Fruit fly (Drosophila melanogaster) whole organism, embryonic: ENCODE data around the gene CG10996.

ENCODE experiments used
- Abd-B ChIP-seq: fragments of 200-800 bp; sonication (Bioruptor generic); optimal IDR thresholded peaks from 2 replicates; lab custom pipeline; 2018; ENCODE audit warnings: missing biosample characterization, mild to moderate bottlenecking, missing genetic modification characterization, moderate library complexity
- Ada2b ChIP-seq: fragments of 200-800 bp; sonication (Bioruptor generic); IDR thresholded peaks from 2 replicates; pipeline ENCODE4 v1.3.6; 2022; ENCODE audit warnings: missing biosample characterization, missing genetic modification characterization
- B-H1 ChIP-seq: fragments of 200-800 bp; sonication (Bioruptor generic); IDR thresholded peaks from 3 replicates; pipeline ENCODE4 v1.3.6; 2022; ENCODE audit warnings: missing biosample characterization, missing genetic modification characterization
- BtbVII ChIP-seq: fragments of 200-800 bp; sonication (Bioruptor generic); optimal IDR thresholded peaks from 3 replicates; lab custom pipeline; 2017; ENCODE audit warnings: missing biosample characterization, mild to moderate bottlenecking, missing genetic modification characterization
- CG11085 ChIP-seq: fragments of 200-800 bp; sonication (Bioruptor generic); IDR thresholded peaks from 2 replicates; pipeline ENCODE4 v1.3.6; 2022; ENCODE audit warnings: missing biosample characterization, missing genetic modification characterization
- CG11695 ChIP-seq: fragments of 200-800 bp; sonication (Bioruptor generic); IDR thresholded peaks from 3 replicates; pipeline ENCODE4 v1.3.6; 2022; ENCODE audit warnings: missing biosample characterization, missing genetic modification characterization
- CG16815 ChIP-seq: fragments of 200-800 bp; sonication (Bioruptor generic); optimal IDR thresholded peaks from 3 replicates; lab custom pipeline; 2017; ENCODE audit warnings: missing biosample characterization, mild to moderate bottlenecking, missing genetic modification characterization
- CG16863 ChIP-seq: fragments of 200-800 bp; sonication (Bioruptor generic); optimal IDR thresholded peaks from 3 replicates; lab custom pipeline; 2016; ENCODE audit warnings: missing biosample characterization, missing genetic modification characterization
- CG17361 ChIP-seq: fragments of 200-800 bp; sonication (Bioruptor generic); IDR thresholded peaks from 3 replicates; pipeline ENCODE4 v1.3.6; 2022; ENCODE audit warnings: missing biosample characterization, missing genetic modification characterization
- CG1792 ChIP-seq: fragments of 200-800 bp; sonication (Bioruptor generic); optimal IDR thresholded peaks from 2 replicates; lab custom pipeline; 2016; ENCODE audit warnings: missing biosample characterization, missing genetic modification characterization
- CG2129 ChIP-seq: fragments of 200-800 bp; sonication (Bioruptor generic); IDR thresholded peaks from 2 replicates; pipeline ENCODE4 v1.3.6; 2022; ENCODE audit warnings: missing biosample characterization, missing genetic modification characterization; ENCODE audit not compliant: partially characterized antibody
- CG2678 ChIP-seq: fragments of 200-800 bp; sonication (Bioruptor generic); optimal IDR thresholded peaks from 3 replicates; lab custom pipeline; 2019; ENCODE audit warnings: missing biosample characterization, mild to moderate bottlenecking, missing genetic modification characterization, moderate library complexity
- CG31388 ChIP-seq: fragments of 200-800 bp; sonication (Bioruptor generic); optimal IDR thresholded peaks from 2 replicates; lab custom pipeline; 2016; ENCODE audit warnings: missing biosample characterization, missing genetic modification characterization
- CG3163 ChIP-seq: fragments of 200-800 bp; sonication (Bioruptor generic); optimal IDR thresholded peaks from 3 replicates; lab custom pipeline; 2016; ENCODE audit warnings: missing biosample characterization, missing genetic modification characterization
- CG32532 ChIP-seq: fragments of 200-800 bp; sonication (Bioruptor generic); IDR thresholded peaks from 2 replicates; pipeline ENCODE4 v1.3.6; 2022; ENCODE audit warnings: missing biosample characterization, missing genetic modification characterization
- CG32767 ChIP-seq: fragments of 200-800 bp; sonication (Bioruptor generic); IDR thresholded peaks from 2 replicates; pipeline ENCODE4 v1.3.6; 2022; ENCODE audit warnings: missing biosample characterization, missing genetic modification characterization
- CG4328 ChIP-seq: fragments of 200-800 bp; sonication (Bioruptor generic); optimal IDR thresholded peaks from 3 replicates; lab custom pipeline; 2017; ENCODE audit warnings: missing biosample characterization, missing genetic modification reagents, missing genetic modification characterization
- CG4424 ChIP-seq: fragments of 200-800 bp; sonication (Bioruptor generic); optimal IDR thresholded peaks from 3 replicates; lab custom pipeline; 2016; ENCODE audit warnings: missing biosample characterization, missing genetic modification characterization
- CG5245 ChIP-seq: fragments of 200-800 bp; sonication (Bioruptor generic); optimal IDR thresholded peaks from 3 replicates; lab custom pipeline; 2016; ENCODE audit warnings: missing biosample characterization, missing genetic modification characterization
- CG6813 ChIP-seq: fragments of 200-800 bp; sonication (Bioruptor generic); optimal IDR thresholded peaks from 2 replicates; lab custom pipeline; 2017; ENCODE audit warnings: missing biosample characterization, missing genetic modification characterization, mild to moderate bottlenecking, moderate library complexity, missing genetic modification reagents
- CG7556 ChIP-seq: fragments of 200-800 bp; sonication (Bioruptor generic); optimal IDR thresholded peaks from 2 replicates; lab custom pipeline; 2017; ENCODE audit warnings: missing biosample characterization, mild to moderate bottlenecking, missing genetic modification characterization
- CHES-1-like ChIP-seq: fragments of 200-800 bp; sonication (Bioruptor generic); optimal IDR thresholded peaks from 2 replicates; lab custom pipeline; 2016; ENCODE audit warnings: missing biosample characterization, missing genetic modification characterization
- CoRest ChIP-seq: fragments of 200-800 bp; sonication (Bioruptor generic); optimal IDR thresholded peaks from 3 replicates; lab custom pipeline; 2018; ENCODE audit warnings: missing biosample characterization, mild to moderate bottlenecking, missing genetic modification characterization, moderate library complexity
- Dll ChIP-seq: fragments of 200-800 bp; sonication (Bioruptor generic); IDR thresholded peaks from 4 replicates; pipeline ENCODE4 v1.3.6; 2022; ENCODE audit warnings: missing biosample characterization, missing genetic modification characterization; ENCODE audit not compliant: partially characterized antibody
- Doc2 ChIP-seq: fragments of 200-800 bp; sonication (Bioruptor generic); IDR thresholded peaks from 2 replicates; pipeline ENCODE4 v1.3.6; 2022; ENCODE audit warnings: missing biosample characterization, missing genetic modification characterization
- Elba2 ChIP-seq: fragments of 200-800 bp; sonication (Bioruptor generic); optimal IDR thresholded peaks from 3 replicates; lab custom pipeline; 2016; ENCODE audit warnings: missing biosample characterization, missing genetic modification characterization
- Ets97D ChIP-seq: fragments of 200-800 bp; sonication (Bioruptor generic); optimal IDR thresholded peaks from 3 replicates; lab custom pipeline; 2016; ENCODE audit warnings: missing biosample characterization, missing genetic modification characterization
- Myb ChIP-seq: fragments of 200-800 bp; sonication (Bioruptor generic); optimal IDR thresholded peaks from 2 replicates; lab custom pipeline; 2016; ENCODE audit warnings: missing biosample characterization, missing genetic modification characterization
- Nf-YA ChIP-seq: fragments of 200-800 bp; sonication (Bioruptor generic); IDR thresholded peaks from 2 replicates; pipeline ENCODE4 v1.3.6; 2022; ENCODE audit warnings: missing biosample characterization, missing genetic modification characterization
- Nf-YB ChIP-seq: fragments of 200-800 bp; sonication (Bioruptor generic); optimal IDR thresholded peaks from 3 replicates; lab custom pipeline; 2019; ENCODE audit warnings: missing biosample characterization, mild to moderate bottlenecking, missing genetic modification characterization, moderate library complexity
- Oli ChIP-seq: fragments of 200-800 bp; sonication (Bioruptor generic); optimal IDR thresholded peaks from 2 replicates; lab custom pipeline; 2018; ENCODE audit warnings: missing biosample characterization, mild to moderate bottlenecking, missing genetic modification characterization, moderate library complexity
- ab ChIP-seq: fragments of 200-800 bp; sonication (Bioruptor generic); optimal IDR thresholded peaks from 2 replicates; lab custom pipeline; 2016; ENCODE audit warnings: missing biosample characterization, missing genetic modification characterization
- chm ChIP-seq: fragments of 200-800 bp; sonication (Bioruptor generic); IDR thresholded peaks from 2 replicates; pipeline ENCODE4 v1.3.6; 2022; ENCODE audit warnings: missing biosample characterization, missing genetic modification characterization
- dmrt11E ChIP-seq: fragments of 200-800 bp; sonication (Bioruptor generic); optimal IDR thresholded peaks from 3 replicates; lab custom pipeline; 2018; ENCODE audit warnings: missing biosample characterization, mild to moderate bottlenecking, missing genetic modification characterization, moderate library complexity
- ems ChIP-seq: fragments of 200-800 bp; sonication (Bioruptor generic); optimal IDR thresholded peaks from 3 replicates; lab custom pipeline; 2016; ENCODE audit warnings: missing biosample characterization, missing genetic modification characterization
- gfzf ChIP-seq: fragments of 200-800 bp; sonication (Bioruptor generic); optimal IDR thresholded peaks from 2 replicates; lab custom pipeline; 2016; ENCODE audit warnings: missing biosample characterization, mild to moderate bottlenecking, missing genetic modification characterization, moderate library complexity
- grn ChIP-seq: fragments of 200-800 bp; sonication (Bioruptor generic); optimal IDR thresholded peaks from 3 replicates; lab custom pipeline; 2017; ENCODE audit warnings: missing biosample characterization, missing genetic modification characterization
- gsb-n ChIP-seq: fragments of 200-800 bp; sonication (Bioruptor generic); optimal IDR thresholded peaks from 3 replicates; lab custom pipeline; 2018; ENCODE audit warnings: missing biosample characterization, mild to moderate bottlenecking, missing genetic modification characterization
- jing ChIP-seq: fragments of 200-800 bp; sonication (Bioruptor generic); optimal IDR thresholded peaks from 2 replicates; lab custom pipeline; 2018; ENCODE audit warnings: missing biosample characterization, mild to moderate bottlenecking, missing genetic modification characterization
- lab ChIP-seq: fragments of 200-800 bp; sonication (Bioruptor generic); optimal IDR thresholded peaks from 3 replicates; lab custom pipeline; 2017; ENCODE audit warnings: missing biosample characterization, missing genetic modification characterization, mild to moderate bottlenecking, moderate library complexity, missing genetic modification reagents
- p53 ChIP-seq: fragments of 200-800 bp; sonication (Bioruptor generic); optimal IDR thresholded peaks from 2 replicates; lab custom pipeline; 2016; ENCODE audit warnings: missing biosample characterization, missing genetic modification characterization
- pfk ChIP-seq: fragments of 200-800 bp; sonication (Bioruptor generic); optimal IDR thresholded peaks from 2 replicates; lab custom pipeline; 2018; ENCODE audit warnings: missing biosample characterization, mild to moderate bottlenecking, missing genetic modification characterization, moderate library complexity
- prd ChIP-seq, 3 experiments: fragments of >200 bp in 2 of 3; fragments of 200-800 bp in 1 of 3; sonication (Bioruptor generic) in 1 of 3; optimal IDR thresholded peaks in 2 of 3; IDR thresholded peaks in 1 of 3; 2 replicates in 2 of 3; 3 replicates in 1 of 3; pipeline versions ENCODE4 v1.3.6 to Lab custom; 2017 to 2022; ENCODE audit warnings: missing biosample characterization in 1 of 3, missing genetic modification characterization in 1 of 3
- salm ChIP-seq: fragments of 200-800 bp; sonication (Bioruptor generic); optimal IDR thresholded peaks from 2 replicates; lab custom pipeline; 2018; ENCODE audit warnings: missing biosample characterization, mild to moderate bottlenecking, missing genetic modification characterization
- seq ChIP-seq: fragments of 200-800 bp; sonication (Bioruptor generic); IDR thresholded peaks from 2 replicates; pipeline ENCODE4 v1.3.6; 2022; ENCODE audit warnings: missing biosample characterization, missing genetic modification characterization
- sob ChIP-seq: fragments of 200-800 bp; sonication (Bioruptor generic); IDR thresholded peaks from 2 replicates; pipeline ENCODE4 v1.3.6; 2022; ENCODE audit warnings: missing biosample characterization, missing genetic modification characterization
- tap ChIP-seq: fragments of 200-800 bp; optimal IDR thresholded peaks from 3 replicates; lab custom pipeline; 2019; ENCODE audit warnings: missing biosample characterization, mild to moderate bottlenecking, missing genetic modification characterization, moderate library complexity
- tll ChIP-seq, 2 experiments: fragments of 200-800 bp in 1 of 2; fragments of >200 bp in 1 of 2; sonication (Bioruptor generic) in 1 of 2; optimal IDR thresholded peaks; 2 replicates each; lab custom pipeline; 2017 to 2019; ENCODE audit warnings: missing biosample characterization in 2 of 2, missing genetic modification characterization in 2 of 2, mild to moderate bottlenecking in 1 of 2, moderate library complexity in 1 of 2
- trem ChIP-seq: fragments of 200-800 bp; optimal IDR thresholded peaks from 3 replicates; lab custom pipeline; 2019; ENCODE audit warnings: missing biosample characterization, mild to moderate bottlenecking, missing genetic modification characterization, moderate library complexity
- wek ChIP-seq: fragments of 200-800 bp; sonication (Bioruptor generic); optimal IDR thresholded peaks from 3 replicates; lab custom pipeline; 2018; ENCODE audit warnings: missing biosample characterization, mild to moderate bottlenecking, missing genetic modification characterization, moderate library complexity

The CG10996 gene

DNA sequence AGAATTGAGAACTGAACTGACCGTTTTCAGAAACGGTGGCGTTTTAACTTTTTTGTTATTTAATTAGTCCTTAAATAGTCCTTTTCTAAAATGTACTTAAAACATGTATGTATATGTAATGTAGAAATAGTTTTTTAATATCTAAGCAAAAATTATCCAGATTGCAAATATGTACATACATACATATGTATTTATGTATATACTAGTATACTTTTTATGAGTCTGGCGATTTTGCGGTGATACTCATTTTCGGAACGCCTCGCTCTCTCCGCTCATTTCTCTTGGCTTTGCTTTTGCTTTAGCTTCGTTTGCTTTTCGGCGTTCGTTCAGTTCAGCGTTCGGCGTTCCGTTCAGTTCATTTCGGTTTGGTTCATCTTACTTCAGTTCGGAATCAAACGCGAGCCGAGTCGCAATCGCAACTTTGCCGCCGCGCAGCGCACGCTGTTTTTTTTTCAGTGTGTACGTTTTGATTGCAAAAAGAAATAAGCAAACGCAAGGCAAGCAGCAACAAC, 35.0 kb downstream of the CG10996 start, which contains the start of gene rdgB (continued):
- peak; percentile 64 for TF ChIP-seq CG4328 (GFP tag; lab: Kevin White, UChicago)
- peak; percentile 56 for TF ChIP-seq chm (GFP tag; lab: Robert Waterston, UW)
- TF ChIP-seq jing (GFP tag; lab: Kevin White, UChicago): peak; percentile 7
- TF ChIP-seq tll (GFP tag; optimal IDR thresholded peaks at IDR 0.05; lab: Kevin White, UChicago): no peak
- peak; percentile 85 for TF ChIP-seq Oli (tag; lab: Kevin White, UChicago)
- no peak for TF ChIP-seq p53 (GFP tag; lab: Kevin White, UChicago)
- TF ChIP-seq tap: peak; percentile 41
- peak; percentile 58 for TF ChIP-seq Ada2b
- no peak for TF ChIP-seq CG2129 (GFP tag; lab: Robert Waterston, UW)
- TF ChIP-seq gfzf (GFP tag; lab: Kevin White, UChicago): no peak
- peak; percentile 33; the same call in 1 of the 2 replicates for TF ChIP-seq seq (GFP tag; lab: Robert Waterston, UW)
- TF ChIP-seq CG31388 (GFP tag; lab: Kevin White, UChicago): no peak
- peak; percentile 36 for TF ChIP-seq trem
- TF ChIP-seq Ets97D (GFP tag; lab: Kevin White, UChicago): no peak
- peak; percentile 91 for TF ChIP-seq CoRest
- TF ChIP-seq lab: peak; percentile 78
- peak; percentile 70 for TF ChIP-seq CG11085 (GFP tag; lab: Robert Waterston, UW)
- TF ChIP-seq CG6813 (GFP tag; lab: Kevin White, UChicago): peak; percentile 50
- TF ChIP-seq Nf-YA (GFP tag; lab: Robert Waterston, UW): no peak
- TF ChIP-seq ab (GFP tag; lab: Kevin White, UChicago): peak; percentile 7
- TF ChIP-seq wek (GFP tag; lab: Kevin White, UChicago): no peak
- TF ChIP-seq Doc2 (GFP tag; lab: Robert Waterston, UW): no peak
- TF ChIP-seq CHES-1-like: no peak
- peak; percentile 21 for TF ChIP-seq ems (GFP tag; lab: Kevin White, UChicago)
- peak; percentile 70 for TF ChIP-seq CG16815
- peak; percentile 77 for TF ChIP-seq pfk (GFP tag; lab: Kevin White, UChicago)
- no peak for TF ChIP-seq Myb
- peak; percentile 15; the same call in 1 of the 3 replicates for TF ChIP-seq B-H1 (GFP tag; lab: Robert Waterston, UW)
- TF ChIP-seq grn (GFP tag; lab: Kevin White, UChicago): no peak
- peak; percentile 94 for TF ChIP-seq CG17361 (GFP tag; lab: Robert Waterston, UW)
- peak; percentile 73 for TF ChIP-seq CG32532 (GFP tag; lab: Robert Waterston, UW)
- TF ChIP-seq gsb-n (tag; lab: Kevin White, UChicago): peak; percentile 69
- peak; percentile 45 for TF ChIP-seq CG5245 (GFP tag; lab: Kevin White, UChicago)
- TF ChIP-seq CG2678: peak; percentile 89
- TF ChIP-seq Dll (GFP tag; lab: Robert Waterston, UW): no peak
- TF ChIP-seq prd (optimal IDR thresholded peaks at IDR 0.05; lab: Kevin White, UChicago): no peak
- peak; percentile 72 for TF ChIP-seq prd (GFP tag; IDR thresholded peaks at IDR 0.05; lab: Robert Waterston, UW)
- peak; percentile 55 for TF ChIP-seq salm (tag; lab: Kevin White, UChicago)
- TF ChIP-seq CG7556 (GFP tag; lab: Kevin White, UChicago): peak; percentile 84
- peak; percentile 46 for TF ChIP-seq BtbVII (GFP tag; lab: Kevin White, UChicago)
- TF ChIP-seq dmrt11E (tag; lab: Kevin White, UChicago): peak; percentile 50
- no peak for TF ChIP-seq CG1792 (GFP tag; lab: Kevin White, UChicago)
- peak; percentile 7 for TF ChIP-seq CG16863 (GFP tag; lab: Kevin White, UChicago)
- peak; percentile 30; the same call in 1 of the 3 replicates for TF ChIP-seq CG11695 (GFP tag; lab: Robert Waterston, UW)
- TF ChIP-seq CG32767 (GFP tag; lab: Robert Waterston, UW): 0 out of 2 replicates have a peak, but pooled peaks have one; percentile 60
- TF ChIP-seq sob (GFP tag; lab: Robert Waterston, UW): peak; percentile 83
- peak; percentile 56 for TF ChIP-seq Nf-YB (GFP tag; lab: Kevin White, UChicago)
- TF ChIP-seq CG4424: peak; percentile 81
- TF ChIP-seq Elba2 (GFP tag; lab: Kevin White, UChicago): no peak
- TF ChIP-seq CG3163 (GFP tag; lab: Kevin White, UChicago): no peak
- TF ChIP-seq Abd-B (GFP tag; lab: Kevin White, UChicago): peak; percentile 84
